Fruit fly (Drosophila melanogaster) whole organism, embryonic: ENCODE measurements around the gene Inx5.

ENCODE experiments used
- B-H2 ChIP-seq: fragments of 200-800 bp; sonication (Bioruptor generic); optimal IDR thresholded peaks from 2 replicates; lab custom pipeline; 2018; ENCODE audit warnings: missing biosample characterization, mild to moderate bottlenecking, missing genetic modification characterization
- Bdp1 ChIP-seq: fragments of 200-800 bp; sonication (Bioruptor generic); optimal IDR thresholded peaks from 3 replicates; lab custom pipeline; 2016; ENCODE audit warnings: missing biosample characterization, missing genetic modification characterization
- BtbVII ChIP-seq: fragments of 200-800 bp; sonication (Bioruptor generic); optimal IDR thresholded peaks from 3 replicates; lab custom pipeline; 2017; ENCODE audit warnings: missing biosample characterization, mild to moderate bottlenecking, missing genetic modification characterization
- Bteb2 ChIP-seq: fragments of 200-800 bp; sonication (Bioruptor generic); optimal IDR thresholded peaks from 2 replicates; lab custom pipeline; 2016; ENCODE audit warnings: missing biosample characterization, missing genetic modification characterization
- CG1233 ChIP-seq: fragments of 200-800 bp; sonication (Bioruptor generic); optimal IDR thresholded peaks from 4 replicates; lab custom pipeline; 2018; ENCODE audit warnings: missing biosample characterization, mild to moderate bottlenecking, missing genetic modification characterization
- CG12942 ChIP-seq: fragments of 200-800 bp; sonication (Bioruptor generic); optimal IDR thresholded peaks from 3 replicates; lab custom pipeline; 2016; ENCODE audit warnings: missing biosample characterization, missing genetic modification characterization
- CG13287 ChIP-seq: fragments of 200-800 bp; sonication (Bioruptor generic); IDR thresholded peaks from 2 replicates; pipeline ENCODE4 v1.3.6; 2022; ENCODE audit warnings: missing biosample characterization, missing genetic modification characterization; ENCODE audit not compliant: partially characterized antibody
- CG1647 ChIP-seq: fragments of 200-800 bp; sonication (Bioruptor generic); optimal IDR thresholded peaks from 3 replicates; lab custom pipeline; 2016; ENCODE audit warnings: missing biosample characterization, missing genetic modification characterization
- CG17328 ChIP-seq: fragments of 200-800 bp; sonication (Bioruptor generic); IDR thresholded peaks from 2 replicates; pipeline ENCODE4 v1.3.6; 2022; ENCODE audit warnings: missing biosample characterization, missing genetic modification characterization
- CG17361 ChIP-seq: fragments of 200-800 bp; sonication (Bioruptor generic); IDR thresholded peaks from 3 replicates; pipeline ENCODE4 v1.3.6; 2022; ENCODE audit warnings: missing biosample characterization, missing genetic modification characterization
- CG17802 ChIP-seq: fragments of 200-800 bp; sonication (Bioruptor generic); optimal IDR thresholded peaks from 2 replicates; lab custom pipeline; 2018; ENCODE audit warnings: missing biosample characterization, mild to moderate bottlenecking, missing genetic modification characterization, moderate library complexity
- CG32532 ChIP-seq: fragments of 200-800 bp; sonication (Bioruptor generic); IDR thresholded peaks from 2 replicates; pipeline ENCODE4 v1.3.6; 2022; ENCODE audit warnings: missing biosample characterization, missing genetic modification characterization
- CG3838 ChIP-seq: fragments of 200-800 bp; sonication (Bioruptor generic); optimal IDR thresholded peaks from 3 replicates; lab custom pipeline; 2016; ENCODE audit warnings: missing biosample characterization, missing genetic modification characterization
- CG4328 ChIP-seq: fragments of 200-800 bp; sonication (Bioruptor generic); optimal IDR thresholded peaks from 3 replicates; lab custom pipeline; 2017; ENCODE audit warnings: missing biosample characterization, missing genetic modification reagents, missing genetic modification characterization
- CG4360 ChIP-seq: fragments of 200-800 bp; sonication (Bioruptor generic); IDR thresholded peaks from 2 replicates; pipeline ENCODE4 v1.3.6; 2022; ENCODE audit warnings: missing biosample characterization, missing genetic modification characterization
- CG4707 ChIP-seq: fragments of 200-800 bp; sonication (Bioruptor generic); optimal IDR thresholded peaks from 2 replicates; lab custom pipeline; 2018; ENCODE audit warnings: missing biosample characterization, mild to moderate bottlenecking, missing genetic modification characterization, moderate library complexity
- CG5180 ChIP-seq: fragments of 200-800 bp; sonication (Bioruptor generic); optimal IDR thresholded peaks from 3 replicates; lab custom pipeline; 2017; ENCODE audit warnings: missing biosample characterization, missing genetic modification characterization, mild to moderate bottlenecking, moderate library complexity, missing genetic modification reagents
- CG6654 ChIP-seq: fragments of 200-800 bp; sonication (Bioruptor generic); optimal IDR thresholded peaks from 2 replicates; lab custom pipeline; 2017; ENCODE audit warnings: missing biosample characterization, mild to moderate bottlenecking, missing genetic modification characterization
- CG6854 ChIP-seq: fragments of 200-800 bp; sonication (Bioruptor generic); optimal IDR thresholded peaks from 3 replicates; lab custom pipeline; 2017; ENCODE audit warnings: missing biosample characterization, mild to moderate bottlenecking, missing genetic modification characterization
- CG7271 ChIP-seq: fragments of 200-800 bp; sonication (Bioruptor generic); optimal IDR thresholded peaks from 2 replicates; lab custom pipeline; 2018; ENCODE audit warnings: missing biosample characterization, mild to moderate bottlenecking, missing genetic modification characterization, moderate library complexity
- CG7839 ChIP-seq: fragments of 200-800 bp; sonication (Bioruptor generic); optimal IDR thresholded peaks from 3 replicates; lab custom pipeline; 2018; ENCODE audit warnings: missing biosample characterization, mild to moderate bottlenecking, missing genetic modification characterization, moderate library complexity
- CTCF ChIP-seq: fragments of 200-800 bp; sonication (Bioruptor generic); optimal IDR thresholded peaks from 2 replicates; lab custom pipeline; 2017; ENCODE audit warnings: missing biosample characterization, mild to moderate bottlenecking, missing genetic modification characterization, moderate library complexity
- Chrac-16 ChIP-seq: fragments of 200-800 bp; sonication (Bioruptor generic); optimal IDR thresholded peaks from 3 replicates; lab custom pipeline; 2016; ENCODE audit warnings: missing biosample characterization, missing genetic modification characterization
- D ChIP-seq, 2 experiments: fragments of 200-800 bp in 1 of 2; fragments of >200 bp in 1 of 2; sonication (Bioruptor generic) in 1 of 2; optimal IDR thresholded peaks; 2 replicates in 1 of 2; 3 replicates in 1 of 2; lab custom pipeline; 2017; ENCODE audit warnings: mild to moderate bottlenecking in 1 of 2, missing biosample characterization in 1 of 2, missing genetic modification characterization in 1 of 2, missing genetic modification reagents in 1 of 2
- GATAe ChIP-seq: fragments of 200-800 bp; sonication (Bioruptor generic); conservative IDR thresholded peaks from 2 replicates; pipeline ENCODE4 v1.3.6; 2022; ENCODE audit warnings: missing biosample characterization, missing genetic modification characterization
- Hr51 ChIP-seq, 2 experiments: fragments of 200-800 bp; sonication (Bioruptor generic); optimal IDR thresholded peaks; 2 replicates in 1 of 2; 3 replicates in 1 of 2; lab custom pipeline; 2016 to 2018; ENCODE audit warnings: missing biosample characterization in 2 of 2, missing genetic modification characterization in 2 of 2, mild to moderate bottlenecking in 1 of 2, moderate library complexity in 1 of 2
- Myb ChIP-seq: fragments of 200-800 bp; sonication (Bioruptor generic); optimal IDR thresholded peaks from 2 replicates; lab custom pipeline; 2016; ENCODE audit warnings: missing biosample characterization, missing genetic modification characterization
- Sry-δ ChIP-seq: fragments of 200-800 bp; sonication (Bioruptor generic); optimal IDR thresholded peaks from 2 replicates; lab custom pipeline; 2016; ENCODE audit warnings: missing biosample characterization, missing genetic modification characterization
- ap ChIP-seq: fragments of 200-800 bp; sonication (Bioruptor generic); IDR thresholded peaks from 2 replicates; pipeline ENCODE4 v1.3.6; 2022; ENCODE audit warnings: missing biosample characterization, missing genetic modification characterization
- bcd ChIP-seq: fragments of 200-800 bp; sonication (Bioruptor generic); optimal IDR thresholded peaks from 2 replicates; lab custom pipeline; 2017; ENCODE audit warnings: missing biosample characterization, mild to moderate bottlenecking, missing genetic modification characterization
- bigmax ChIP-seq: fragments of 200-800 bp; sonication (Bioruptor generic); optimal IDR thresholded peaks from 2 replicates; lab custom pipeline; 2018; ENCODE audit warnings: missing biosample characterization, mild to moderate bottlenecking, missing genetic modification characterization
- chm ChIP-seq: fragments of 200-800 bp; sonication (Bioruptor generic); IDR thresholded peaks from 2 replicates; pipeline ENCODE4 v1.3.6; 2022; ENCODE audit warnings: missing biosample characterization, missing genetic modification characterization
- crol ChIP-seq: fragments of 200-800 bp; sonication (Bioruptor generic); IDR thresholded peaks from 2 replicates; pipeline ENCODE4 v1.3.6; 2022; ENCODE audit warnings: missing biosample characterization, missing genetic modification characterization
- crp ChIP-seq, 2 experiments: fragments of 200-800 bp; sonication (Bioruptor generic); optimal IDR thresholded peaks; 2 replicates in 1 of 2; 3 replicates in 1 of 2; lab custom pipeline; 2017; ENCODE audit warnings: missing biosample characterization in 2 of 2, missing genetic modification characterization in 2 of 2, mild to moderate bottlenecking in 1 of 2, moderate library complexity in 1 of 2
- dmrt99B ChIP-seq: fragments of 200-800 bp; sonication (Bioruptor generic); optimal IDR thresholded peaks from 2 replicates; lab custom pipeline; 2018; ENCODE audit warnings: missing biosample characterization, mild to moderate bottlenecking, missing genetic modification characterization, moderate library complexity
- ftz-f1 ChIP-seq: fragments of 200-800 bp; sonication (Bioruptor generic); optimal IDR thresholded peaks from 2 replicates; lab custom pipeline; 2016; ENCODE audit warnings: missing biosample characterization, missing genetic modification characterization
- gem ChIP-seq: fragments of 200-800 bp; sonication (Bioruptor generic); optimal IDR thresholded peaks from 2 replicates; lab custom pipeline; 2019; ENCODE audit warnings: missing biosample characterization, mild to moderate bottlenecking, missing genetic modification characterization, moderate library complexity
- ham ChIP-seq: fragments of 200-800 bp; sonication (Bioruptor generic); IDR thresholded peaks from 2 replicates; pipeline ENCODE4 v1.3.6; 2022; ENCODE audit warnings: missing biosample characterization, missing genetic modification characterization
- ken ChIP-seq: fragments of 200-800 bp; sonication (Bioruptor generic); IDR thresholded peaks from 3 replicates; pipeline ENCODE4 v1.3.6; 2022; ENCODE audit warnings: missing biosample characterization, missing genetic modification characterization
- lab ChIP-seq: fragments of 200-800 bp; sonication (Bioruptor generic); optimal IDR thresholded peaks from 3 replicates; lab custom pipeline; 2017; ENCODE audit warnings: missing biosample characterization, missing genetic modification characterization, mild to moderate bottlenecking, moderate library complexity, missing genetic modification reagents
- lbe ChIP-seq: fragments of 200-800 bp; sonication (Bioruptor generic); optimal IDR thresholded peaks from 2 replicates; lab custom pipeline; 2016; ENCODE audit warnings: missing biosample characterization, mild to moderate bottlenecking, missing genetic modification characterization
- lola ChIP-seq, 3 experiments: fragments of >200 bp in 2 of 3; fragments of 200-800 bp in 1 of 3; sonication (Bioruptor generic) in 1 of 3; optimal IDR thresholded peaks; 2 replicates each; lab custom pipeline; 2017 to 2019; ENCODE audit warnings: missing biosample characterization in 3 of 3, missing genetic modification characterization in 3 of 3, mild to moderate bottlenecking in 1 of 3, moderate library complexity in 1 of 3
- maf-S ChIP-seq: fragments of 200-800 bp; sonication (Bioruptor generic); optimal IDR thresholded peaks from 2 replicates; lab custom pipeline; 2016; ENCODE audit warnings: missing biosample characterization, missing genetic modification characterization
- sim ChIP-seq: fragments of 200-800 bp; sonication (Bioruptor generic); IDR thresholded peaks from 2 replicates; pipeline ENCODE4 v1.3.6; 2022; ENCODE audit warnings: missing biosample characterization, missing genetic modification characterization
- tgo ChIP-seq: fragments of 200-800 bp; sonication (Bioruptor generic); IDR thresholded peaks from 3 replicates; pipeline ENCODE4 v1.3.6; 2022; ENCODE audit warnings: missing biosample characterization, missing genetic modification characterization
- tin ChIP-seq: fragments of 200-800 bp; sonication (Bioruptor generic); optimal IDR thresholded peaks from 3 replicates; lab custom pipeline; 2016; ENCODE audit warnings: missing biosample characterization, missing genetic modification characterization
- tio ChIP-seq: fragments of 200-800 bp; sonication (Bioruptor generic); optimal IDR thresholded peaks from 2 replicates; lab custom pipeline; 2017; ENCODE audit warnings: missing biosample characterization, missing genetic modification characterization, inconsistent platforms
- tll ChIP-seq, 2 experiments: fragments of 200-800 bp in 1 of 2; fragments of >200 bp in 1 of 2; sonication (Bioruptor generic) in 1 of 2; optimal IDR thresholded peaks; 2 replicates each; lab custom pipeline; 2017 to 2019; ENCODE audit warnings: missing biosample characterization in 2 of 2, missing genetic modification characterization in 2 of 2, mild to moderate bottlenecking in 1 of 2, moderate library complexity in 1 of 2
- trem ChIP-seq: fragments of 200-800 bp; optimal IDR thresholded peaks from 3 replicates; lab custom pipeline; 2019; ENCODE audit warnings: missing biosample characterization, mild to moderate bottlenecking, missing genetic modification characterization, moderate library complexity

Gene Inx5

DNA sequence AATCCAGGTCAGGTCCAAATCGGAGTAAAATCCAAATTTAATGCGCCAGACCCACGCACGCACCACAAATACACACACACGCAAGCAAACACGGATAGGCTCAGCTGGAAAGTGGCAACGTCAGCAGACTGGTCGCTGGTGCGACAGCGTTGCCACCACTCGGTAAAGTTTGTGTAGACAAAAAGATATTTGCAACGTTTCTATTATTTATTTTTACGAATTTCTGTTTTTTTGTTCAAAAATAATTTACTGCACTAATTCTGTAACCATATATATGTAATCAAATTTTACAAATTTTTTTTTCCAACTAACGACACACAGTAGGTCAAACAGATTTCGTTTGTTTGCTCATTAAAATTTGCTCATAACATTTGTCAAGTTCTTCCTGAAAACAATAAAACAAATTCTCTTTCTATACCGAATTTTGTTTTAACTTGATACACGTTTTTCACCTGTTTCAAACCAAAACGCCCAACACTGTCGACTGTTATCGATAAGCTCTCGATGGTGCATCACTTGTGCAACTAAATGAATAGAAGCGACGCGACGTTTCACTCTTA lies 9.1 kb upstream of the Inx5 start, which contains the start of the genes CG7556 and CG7453 (continued):
- TF ChIP-seq Hr51 (GFP tag; optimal IDR thresholded peaks at IDR 0.05; lab: Kevin White, UChicago) (peak; percentile 69 to 70), CG1647 (GFP tag; lab: Kevin White, UChicago) (peak; percentile 48), tll (GFP tag; optimal IDR thresholded peaks at IDR 0.05; lab: Kevin White, UChicago) (no peak), tgo (GFP tag; lab: Robert Waterston, UW) (peak; percentile 60), BtbVII (GFP tag; lab: Kevin White, UChicago) (peak; percentile 42), CG4707 (no peak), CG5180 (GFP tag; lab: Kevin White, UChicago) (peak; percentile 4), CG7271 (tag; lab: Kevin White, UChicago) (no peak), CG1233 (GFP tag; lab: Kevin White, UChicago) (peak; percentile 65), B-H2 (GFP tag; lab: Kevin White, UChicago) (peak; percentile 35), maf-S (GFP tag; lab: Kevin White, UChicago) (peak; percentile 71), gem (tag; lab: Kevin White, UChicago) (peak; percentile 86), ap (GFP tag; lab: Robert Waterston, UW) (peak; percentile 59), Sry-δ (GFP tag; lab: Kevin White, UChicago) (peak; percentile 67), D (optimal IDR thresholded peaks at IDR 0.05; lab: Kevin White, UChicago) (no peak), D (GFP tag; optimal IDR thresholded peaks at IDR 0.05; lab: Kevin White, UChicago) (peak; percentile 56), dmrt99B (tag; lab: Kevin White, UChicago) (peak; percentile 62), CG17328 (GFP tag; lab: Robert Waterston, UW) (0 out of 2 replicates have a peak, but pooled peaks have one; percentile 27), lbe (GFP tag; lab: Kevin White, UChicago) (peak; percentile 31), bcd (GFP tag; lab: Kevin White, UChicago) (peak; percentile 76), trem (tag; lab: Kevin White, UChicago) (peak; percentile 65), tio (peak; percentile 79), crol (GFP tag; lab: Robert Waterston, UW) (no peak), Myb (peak; percentile 54), Chrac-16 (GFP tag; lab: Kevin White, UChicago) (peak; percentile 82), bigmax (no peak), Bdp1 (GFP tag; lab: Kevin White, UChicago) (peak; percentile 61), lola (GFP tag; optimal IDR thresholded peaks at IDR 0.05; lab: Kevin White, UChicago) (peak in 1 of 3 experiments; percentile 80), chm (GFP tag; lab: Robert Waterston, UW) (no peak), sim (no peak), tin (GFP tag; lab: Kevin White, UChicago) (peak; percentile 78), CG4328 (GFP tag; lab: Kevin White, UChicago) (peak; percentile 59), CTCF (GFP tag; lab: Kevin White, UChicago) (no peak), ken (GFP tag; lab: Robert Waterston, UW) (peak; percentile 56; the same call in 1 of the 3 replicates), CG32532 (GFP tag; lab: Robert Waterston, UW) (peak; percentile 65), CG12942 (GFP tag; lab: Kevin White, UChicago) (peak; percentile 66), CG17802 (peak; percentile 26), CG6854 (GFP tag; lab: Kevin White, UChicago) (no peak), CG4360 (GFP tag; lab: Robert Waterston, UW) (no peak), GATAe (no peak), CG7839 (tag; lab: Kevin White, UChicago) (peak; percentile 76), CG17361 (peak; percentile 84; the same call in 2 of the 3 replicates), Bteb2 (GFP tag; lab: Kevin White, UChicago) (peak; percentile 58), ham (no peak), lab (GFP tag; lab: Kevin White, UChicago) (peak; percentile 74), CG13287 (GFP tag; lab: Robert Waterston, UW) (0 out of 2 replicates have a peak, but pooled peaks have one; percentile 14), CG3838 (GFP tag; lab: Kevin White, UChicago) (peak; percentile 14), crp (GFP tag; optimal IDR thresholded peaks at IDR 0.05; lab: Kevin White, UChicago) (peak; percentile 15 to 85), ftz-f1 (GFP tag; lab: Kevin White, UChicago) (no peak), CG6654 (peak; percentile 45)
